Worm (Caenorhabditis elegans) whole organism, midembryonic: Measurements from ENCODE around the gene isp-1.
"Not testable (repeated sequence)": the region's sequence is repeated elsewhere in the genome, so short reads cannot be mapped to it uniquely, and the experiment has no call there.

Experiments
- T22C8.4 ChIP-seq: fragments of 200-800 bp; sonication (Bioruptor generic); IDR thresholded peaks from 2 replicates; pipeline ENCODE4 v1.3.6; 2022; ENCODE audit warnings: missing genetic modification characterization, missing compliant biosample characterization
- cog-1 ChIP-seq: sonication (generic microtip); optimal IDR thresholded peaks from 2 replicates; lab custom pipeline; 2016; ENCODE audit warnings: missing genetic modification characterization, missing compliant biosample characterization
- flt-1 ChIP-seq: fragments of 200-800 bp; sonication (Bioruptor generic); IDR thresholded peaks from 2 replicates; pipeline ENCODE4 v1.3.6; 2022; ENCODE audit warnings: missing genetic modification characterization, missing compliant biosample characterization
- klf-2 ChIP-seq: fragments of 200-800 bp; sonication (Bioruptor generic); conservative IDR thresholded peaks from 2 replicates; pipeline ENCODE4 v1.3.6; 2022; ENCODE audit warnings: missing genetic modification reagents, missing genetic modification characterization, missing compliant biosample characterization
- med-1 ChIP-seq: sonication (generic microtip); optimal IDR thresholded peaks from 2 replicates; lab custom pipeline; 2017; ENCODE audit warnings: missing genetic modification characterization, mild to moderate bottlenecking, missing compliant biosample characterization, antibody characterized with exemption, missing genetic modification reagents; ENCODE audit not compliant: insufficient read depth
- ref-1 ChIP-seq: fragments of 200-800 bp; sonication (Bioruptor generic); conservative IDR thresholded peaks from 2 replicates; pipeline ENCODE4 v1.3.6; 2022; ENCODE audit warnings: missing genetic modification reagents, missing genetic modification characterization, missing compliant biosample characterization
- tab-1 ChIP-seq: fragments of 200-800 bp; sonication (Bioruptor generic); IDR thresholded peaks from 2 replicates; pipeline ENCODE4 v1.3.6; 2022; ENCODE audit warnings: missing genetic modification characterization, missing compliant biosample characterization
- ztf-23 ChIP-seq: fragments of 200-800 bp; sonication (Bioruptor generic); IDR thresholded peaks from 2 replicates; pipeline ENCODE4 v1.3.6; 2022; ENCODE audit warnings: missing genetic modification reagents, missing genetic modification characterization, missing compliant biosample characterization
- ztf-29 ChIP-seq: fragments of 200-800 bp; sonication (Bioruptor generic); IDR thresholded peaks from 2 replicates; pipeline ENCODE4 v1.3.6; 2022; ENCODE audit warnings: missing genetic modification reagents, missing genetic modification characterization, missing compliant biosample characterization

Gene isp-1

DNA sequence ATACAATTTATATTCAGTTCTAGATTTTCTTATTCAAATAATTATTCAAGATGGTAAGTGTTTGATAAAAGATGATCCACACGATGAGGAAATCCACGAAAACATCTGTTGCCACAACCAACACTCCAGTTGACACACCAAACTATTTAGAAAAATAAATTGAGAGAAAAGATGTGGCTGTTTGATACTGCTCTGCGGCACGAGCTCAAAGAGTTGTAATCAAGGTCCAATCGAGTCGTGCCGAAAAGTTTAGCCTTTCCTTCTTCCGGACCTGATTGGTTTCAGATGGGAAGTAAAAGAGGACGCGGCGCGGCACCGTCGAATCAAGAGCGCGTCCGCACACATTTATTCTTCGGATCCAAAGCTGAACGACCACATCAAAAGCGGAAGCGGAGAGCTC is 693 bp upstream of the isp-1 start:
- TF ChIP-seq T22C8.4 (no peak), cog-1 (tag; lab: Kevin White, UChicago) (no peak), klf-2 (GFP tag; lab: Robert Waterston, UW) (no peak), ztf-23 (no peak), med-1 (GFP tag; lab: Kevin White, UChicago) (no peak), flt-1 (GFP tag; lab: Robert Waterston, UW) (no peak), ref-1 (GFP tag; lab: Robert Waterston, UW) (no peak), ztf-29 (GFP tag; lab: Robert Waterston, UW) (no peak), tab-1 (GFP tag; lab: Robert Waterston, UW) (no peak)

DNA sequence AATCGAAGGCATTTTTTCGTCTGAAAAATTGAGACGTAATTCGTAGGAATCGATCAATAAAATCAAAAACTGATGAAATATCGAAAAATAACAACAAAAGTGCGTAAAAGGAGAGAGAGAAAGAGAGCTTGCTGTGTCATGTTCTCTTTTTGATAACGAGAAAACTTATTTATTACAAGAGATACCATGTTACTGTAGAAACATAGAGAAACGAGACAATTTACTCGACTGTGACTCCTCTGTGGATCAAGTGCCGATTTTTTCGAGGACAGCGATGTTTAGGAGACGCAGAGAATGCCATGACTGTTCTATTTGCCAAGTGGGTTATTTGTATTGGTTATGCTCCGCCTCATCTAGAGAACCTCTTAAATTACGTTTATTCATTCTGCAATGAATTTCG is 2.3 kb downstream of the isp-1 start, which contains the start of gene sph-1:
Gene sph-1, minus strand, starts transcription at position 23 of the 400 bp plus-strand sequence.
- no peak for TF ChIP-seq tab-1 (GFP tag; lab: Robert Waterston, UW)
- TF ChIP-seq ztf-23: no peak
- no peak for TF ChIP-seq flt-1 (GFP tag; lab: Robert Waterston, UW)
- no peak for TF ChIP-seq med-1 (GFP tag; lab: Kevin White, UChicago)
- no peak for TF ChIP-seq T22C8.4
- TF ChIP-seq ref-1 (GFP tag; lab: Robert Waterston, UW): no peak
- no peak for TF ChIP-seq ztf-29 (GFP tag; lab: Robert Waterston, UW)
- TF ChIP-seq klf-2 (GFP tag; lab: Robert Waterston, UW): no peak
- no peak for TF ChIP-seq cog-1 (tag; lab: Kevin White, UChicago)

DNA sequence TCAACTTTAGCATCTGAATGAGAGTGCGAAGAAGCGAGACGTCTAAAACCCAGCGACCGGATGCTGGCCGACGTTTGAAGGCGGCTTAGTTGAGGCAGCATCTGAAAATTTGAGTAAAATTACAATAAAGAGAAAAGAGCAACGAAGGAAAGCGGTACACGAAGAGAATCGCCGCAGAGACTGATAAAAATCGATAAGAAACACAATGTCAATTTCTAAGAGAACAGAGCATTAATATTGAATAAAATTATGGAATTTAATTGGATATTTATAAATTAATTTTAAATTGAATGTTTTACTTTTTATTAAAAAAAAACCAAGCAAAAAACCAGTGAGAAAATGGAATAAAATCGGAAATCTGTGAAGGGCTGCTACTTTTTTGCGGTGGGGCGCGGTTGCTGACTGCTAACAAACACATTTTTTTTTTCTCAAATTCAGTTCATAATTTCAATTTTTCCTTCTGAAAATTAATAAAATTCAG is 5.7 kb downstream of the isp-1 start, which contains the start of the genes ndub-11 and moc-3:
Gene ndub-11, minus strand, starts transcription at position 101 of the 481 bp plus-strand sequence.
Gene moc-3, plus strand, starts transcription at position 431 of the 481 bp plus-strand sequence.
- no peak for TF ChIP-seq klf-2 (GFP tag; lab: Robert Waterston, UW)
- TF ChIP-seq med-1 (GFP tag; lab: Kevin White, UChicago): no peak
- no peak for TF ChIP-seq ztf-29 (GFP tag; lab: Robert Waterston, UW)
- TF ChIP-seq ztf-23: no peak
- TF ChIP-seq cog-1 (tag; lab: Kevin White, UChicago): no peak
- TF ChIP-seq tab-1 (GFP tag; lab: Robert Waterston, UW): no peak
- no peak for TF ChIP-seq T22C8.4
- no peak for TF ChIP-seq ref-1 (GFP tag; lab: Robert Waterston, UW)
- no peak for TF ChIP-seq flt-1 (GFP tag; lab: Robert Waterston, UW)

DNA sequence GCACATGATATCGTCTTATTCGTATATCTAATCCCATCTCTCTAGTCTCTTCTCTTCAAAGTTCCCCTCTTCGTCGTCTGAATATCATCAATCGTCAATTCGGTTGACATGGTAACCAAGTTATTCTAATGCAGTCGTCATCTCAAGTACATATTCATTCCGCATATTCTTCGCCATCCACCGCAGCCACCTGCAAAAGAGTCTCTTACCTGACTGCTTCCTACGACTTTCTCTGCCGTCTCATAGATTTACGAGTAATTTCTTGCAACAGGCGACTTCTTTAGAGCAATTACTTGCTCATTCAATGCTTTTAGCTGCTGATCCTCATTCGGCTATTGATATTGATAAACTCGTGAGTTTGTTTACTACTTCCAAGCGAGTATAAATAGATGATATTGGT is 8.4 kb downstream of the isp-1 start:
- TF ChIP-seq T22C8.4 (no peak), klf-2 (GFP tag; lab: Robert Waterston, UW) (no peak), ztf-29 (GFP tag; lab: Robert Waterston, UW) (no peak), tab-1 (GFP tag; lab: Robert Waterston, UW) (no peak), ztf-23 (no peak)

DNA sequence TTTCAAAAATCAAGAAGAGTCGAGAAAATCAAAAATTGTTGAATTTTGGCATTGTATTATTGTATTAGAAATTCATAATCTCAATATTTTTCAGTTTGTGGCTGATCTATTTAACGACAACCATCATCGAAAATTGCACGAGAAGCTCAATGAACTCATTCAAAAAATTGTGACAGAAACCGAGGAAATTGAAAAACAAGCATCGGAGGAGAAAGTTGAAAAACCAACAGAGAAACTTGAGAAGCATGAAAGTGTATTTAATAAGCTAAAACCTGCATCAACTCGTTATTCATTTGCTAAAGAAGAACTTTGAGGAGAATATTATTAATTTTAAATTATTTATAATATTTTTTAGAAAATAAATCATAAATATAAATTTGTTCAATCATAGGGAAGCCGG is 9.0 kb downstream of the isp-1 start, which contains the start of gene ceph-41:
Gene ceph-41, plus strand, starts transcription at position 301 of the 400 bp plus-strand sequence.
- TF ChIP-seq cog-1 (tag; lab: Kevin White, UChicago) (no peak), ref-1 (GFP tag; lab: Robert Waterston, UW) (no peak), flt-1 (GFP tag; lab: Robert Waterston, UW) (no peak), tab-1 (GFP tag; lab: Robert Waterston, UW) (no peak), med-1 (GFP tag; lab: Kevin White, UChicago) (no peak), ztf-29 (GFP tag; lab: Robert Waterston, UW) (no peak), klf-2 (GFP tag; lab: Robert Waterston, UW) (no peak), T22C8.4 (no peak), ztf-23 (no peak)

DNA sequence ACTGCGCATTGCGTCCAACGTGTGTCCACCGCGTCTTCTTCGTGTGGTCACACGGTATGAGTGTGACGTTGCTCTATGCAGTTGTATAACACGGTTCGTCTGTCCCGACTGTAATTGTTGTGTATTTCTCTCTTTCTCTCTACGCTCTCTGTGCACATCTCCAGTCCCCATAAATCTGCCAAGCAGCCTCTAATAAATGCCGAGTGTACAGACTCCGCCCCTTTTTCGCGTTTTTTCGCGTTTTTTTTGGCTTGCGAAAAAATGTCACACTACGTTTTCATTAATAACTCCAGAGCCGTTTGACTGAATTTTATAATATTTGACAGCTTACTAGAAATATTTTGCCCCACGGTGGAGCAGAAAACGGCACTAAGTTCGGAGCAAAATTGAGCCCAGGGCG is 13.5 kb downstream of the isp-1 start, which contains the start of gene erp-44.3:
Gene erp-44.3, plus strand, starts transcription at position 301 of the 400 bp plus-strand sequence.
- TF ChIP-seq cog-1 (tag; lab: Kevin White, UChicago); tab-1 (GFP tag; lab: Robert Waterston, UW); ztf-29 (GFP tag; lab: Robert Waterston, UW): not testable (repeated sequence)

DNA sequence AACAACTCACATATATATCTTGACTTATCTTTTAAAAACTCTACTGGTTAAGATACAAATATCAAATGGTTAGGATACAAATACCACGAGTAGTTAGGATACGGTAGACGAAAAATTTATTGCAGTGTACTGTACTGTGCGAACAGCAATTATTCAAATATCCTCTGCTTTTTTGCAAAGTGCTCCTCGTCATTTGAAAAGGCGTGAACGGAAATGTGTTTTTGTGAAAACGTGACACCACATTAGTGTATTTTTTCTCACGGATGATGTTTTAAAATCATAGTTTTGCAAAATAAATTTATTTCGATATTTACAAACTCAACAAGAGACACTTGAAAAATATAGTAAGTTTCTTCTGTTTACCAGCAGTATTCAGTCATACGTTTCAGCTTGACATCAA is 17.1 kb downstream of the isp-1 start, which contains the start of gene F42G8.8:
Gene F42G8.8, plus strand, starts transcription at position 301 of the 400 bp plus-strand sequence.
- TF ChIP-seq ref-1 (GFP tag; lab: Robert Waterston, UW) (no peak), klf-2 (GFP tag; lab: Robert Waterston, UW) (no peak), ztf-23 (no peak), T22C8.4 (no peak), cog-1 (tag; lab: Kevin White, UChicago) (no peak), flt-1 (GFP tag; lab: Robert Waterston, UW) (no peak), med-1 (GFP tag; lab: Kevin White, UChicago) (no peak), tab-1 (GFP tag; lab: Robert Waterston, UW) (no peak), ztf-29 (GFP tag; lab: Robert Waterston, UW) (no peak)

DNA sequence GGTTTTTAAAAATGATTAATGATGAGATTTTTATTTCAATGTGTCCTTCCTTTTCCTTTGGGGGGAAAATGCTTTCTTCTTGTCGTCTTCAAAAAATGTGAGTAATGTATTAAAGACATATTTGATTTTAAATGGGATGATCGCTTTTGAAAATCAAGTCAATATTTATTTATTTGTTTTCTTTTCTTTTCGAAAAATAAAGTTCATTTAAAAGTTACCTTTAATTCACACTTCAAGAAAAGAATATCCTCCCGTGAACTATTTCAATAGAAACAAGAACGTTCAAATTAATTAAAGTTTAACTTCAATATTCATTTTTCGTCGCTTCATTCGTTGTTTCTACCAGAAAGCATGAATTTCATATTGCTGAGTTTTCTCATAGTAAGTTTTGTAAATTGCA is 20.4 kb downstream of the isp-1 start, which contains the start of gene irld-8:
Gene irld-8, plus strand, starts transcription at position 301 of the 400 bp plus-strand sequence.
- TF ChIP-seq ztf-29 (GFP tag; lab: Robert Waterston, UW) (no peak), ztf-23 (no peak), med-1 (GFP tag; lab: Kevin White, UChicago) (no peak), flt-1 (GFP tag; lab: Robert Waterston, UW) (no peak)

DNA sequence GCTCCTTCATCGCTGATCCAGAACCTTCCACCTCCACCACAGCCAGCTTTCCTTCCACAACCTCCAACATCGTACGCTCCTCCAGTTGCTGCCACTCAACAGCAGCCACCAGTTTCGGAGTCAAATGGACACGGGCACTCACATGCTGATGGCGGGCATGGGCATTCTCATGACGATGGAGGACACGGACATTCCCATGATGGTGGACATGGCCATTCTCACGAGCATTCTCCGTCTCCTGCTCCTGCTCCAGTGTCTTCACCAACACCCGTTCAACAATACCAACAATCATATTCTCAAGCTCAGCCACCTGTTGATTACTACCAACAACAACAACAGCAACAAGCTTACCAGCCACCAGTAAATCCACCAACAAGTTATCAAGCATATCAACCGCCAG is 21.3 kb downstream of the isp-1 start:
- TF ChIP-seq ref-1 (GFP tag; lab: Robert Waterston, UW) (no peak), klf-2 (GFP tag; lab: Robert Waterston, UW) (no peak), ztf-23 (no peak), flt-1 (GFP tag; lab: Robert Waterston, UW) (no peak), ztf-29 (GFP tag; lab: Robert Waterston, UW) (no peak), tab-1 (GFP tag; lab: Robert Waterston, UW) (no peak), med-1 (GFP tag; lab: Kevin White, UChicago) (no peak), cog-1 (tag; lab: Kevin White, UChicago) (no peak)
